Worm (Caenorhabditis elegans) whole organism, L2 larva: ENCODE data around the gene C23H4.6.

Source experiments
- C34F6.9 ChIP-seq: fragments of 150-350 bp; optimal IDR thresholded peaks from 2 replicates; lab custom pipeline; 2014; ENCODE audit warnings: missing biosample characterization, missing genetic modification characterization
- F13H6.1 ChIP-seq: sonication (generic microtip); optimal IDR thresholded peaks from 2 replicates; lab custom pipeline; 2016; ENCODE audit warnings: missing genetic modification characterization, missing compliant biosample characterization
- R02D3.7 ChIP-seq: fragments of 150-350 bp; optimal IDR thresholded peaks from 2 replicates; lab custom pipeline; 2014; ENCODE audit warnings: missing biosample characterization, missing genetic modification characterization
- Y55F3AM.14 ChIP-seq: fragments of 200-800 bp; sonication (Bioruptor generic); optimal IDR thresholded peaks from 2 replicates; lab custom pipeline; 2018; ENCODE audit warnings: mild to moderate bottlenecking, missing genetic modification characterization, missing compliant biosample characterization
- ZK546.5 ChIP-seq: sonication (generic microtip); optimal IDR thresholded peaks from 2 replicates; lab custom pipeline; 2017; ENCODE audit warnings: missing biosample characterization, missing genetic modification characterization
- aly-2 ChIP-seq: fragments of 150-350 bp; optimal IDR thresholded peaks from 2 replicates; lab custom pipeline; 2014; ENCODE audit warnings: missing biosample characterization, missing genetic modification characterization
- ama-1 ChIP-seq: fragments of 150-350 bp; optimal IDR thresholded peaks from 2 replicates; lab custom pipeline; 2018; ENCODE audit warnings: inconsistent platforms
- blmp-1 ChIP-seq: sonication (generic microtip); optimal IDR thresholded peaks from 2 replicates; lab custom pipeline; 2017; ENCODE audit warnings: missing genetic modification characterization, mild to moderate bottlenecking, missing compliant biosample characterization, antibody characterized with exemption, moderate library complexity; ENCODE audit not compliant: insufficient read depth
- ceh-16 ChIP-seq: fragments of 150-350 bp; optimal IDR thresholded peaks from 2 replicates; lab custom pipeline; 2014; ENCODE audit warnings: missing biosample characterization, missing genetic modification characterization
- ceh-82 ChIP-seq: fragments of 150-350 bp; optimal IDR thresholded peaks from 2 replicates; lab custom pipeline; 2014; ENCODE audit warnings: missing biosample characterization, missing genetic modification characterization
- crh-2 ChIP-seq: sonication (generic microtip); optimal IDR thresholded peaks from 2 replicates; lab custom pipeline; 2017; ENCODE audit warnings: missing biosample characterization, missing genetic modification characterization
- dmd-4 ChIP-seq: sonication (generic microtip); optimal IDR thresholded peaks from 2 replicates; lab custom pipeline; 2017; ENCODE audit warnings: missing biosample characterization, missing genetic modification characterization
- egl-27 ChIP-seq: sonication (generic microtip); optimal IDR thresholded peaks from 3 replicates; lab custom pipeline; 2017; ENCODE audit warnings: missing biosample characterization, missing genetic modification reagents, missing genetic modification characterization
- elt-1 ChIP-seq: fragments of 150-350 bp; optimal IDR thresholded peaks from 2 replicates; lab custom pipeline; 2014; ENCODE audit warnings: missing biosample characterization, missing genetic modification characterization
- elt-3 ChIP-seq: sonication (generic microtip); optimal IDR thresholded peaks from 2 replicates; lab custom pipeline; 2017; ENCODE audit warnings: missing biosample characterization, missing genetic modification characterization
- fos-1 ChIP-seq: fragments of 150-350 bp; optimal IDR thresholded peaks from 2 replicates; lab custom pipeline; 2014; ENCODE audit warnings: missing biosample characterization, missing genetic modification characterization
- gmeb-1 ChIP-seq: fragments of 150-350 bp; optimal IDR thresholded peaks from 2 replicates; lab custom pipeline; 2014; ENCODE audit warnings: missing biosample characterization, missing genetic modification characterization
- lin-11 ChIP-seq: fragments of 150-350 bp; sonication (generic microtip); optimal IDR thresholded peaks from 2 replicates; lab custom pipeline; 2014; ENCODE audit warnings: missing biosample characterization, missing genetic modification characterization, inconsistent platforms, mixed read lengths
- lin-13 ChIP-seq: fragments of 150-350 bp; optimal IDR thresholded peaks from 2 replicates; lab custom pipeline; 2014; ENCODE audit warnings: missing biosample characterization, missing genetic modification reagents, missing genetic modification characterization
- lin-39 ChIP-seq: fragments of 150-350 bp; optimal IDR thresholded peaks from 2 replicates; lab custom pipeline; 2014; ENCODE audit warnings: missing biosample characterization, missing genetic modification reagents, missing genetic modification characterization
- lsy-2 ChIP-seq, 2 experiments: fragments of 150-350 bp in 1 of 2; sonication (generic microtip) in 1 of 2; optimal IDR thresholded peaks; 2 replicates each; lab custom pipeline; 2014 to 2017; ENCODE audit warnings: missing biosample characterization in 2 of 2, missing genetic modification characterization in 2 of 2
- mab-5 ChIP-seq: fragments of 150-350 bp; optimal IDR thresholded peaks from 2 replicates; lab custom pipeline; 2014; ENCODE audit warnings: missing biosample characterization, missing genetic modification characterization
- mdl-1 ChIP-seq, 2 experiments: fragments of 150-350 bp in 1 of 2; sonication (generic microtip) in 1 of 2; optimal IDR thresholded peaks; 2 replicates each; lab custom pipeline; 2017; ENCODE audit warnings: missing biosample characterization in 2 of 2, missing genetic modification characterization in 2 of 2
- nhr-11 ChIP-seq: fragments of 150-350 bp; optimal IDR thresholded peaks from 2 replicates; lab custom pipeline; 2014; ENCODE audit warnings: missing biosample characterization, missing genetic modification characterization
- nhr-12 ChIP-seq: fragments of 150-350 bp; optimal IDR thresholded peaks from 2 replicates; lab custom pipeline; 2014; ENCODE audit warnings: missing biosample characterization, missing genetic modification characterization
- nhr-129 ChIP-seq: fragments of 150-350 bp; optimal IDR thresholded peaks from 2 replicates; lab custom pipeline; 2014; ENCODE audit warnings: missing biosample characterization, missing genetic modification characterization
- nhr-21 ChIP-seq: fragments of 150-350 bp; optimal IDR thresholded peaks from 2 replicates; lab custom pipeline; 2014; ENCODE audit warnings: missing biosample characterization, missing genetic modification characterization
- nhr-237 ChIP-seq: fragments of 150-350 bp; optimal IDR thresholded peaks from 2 replicates; lab custom pipeline; 2014; ENCODE audit warnings: missing biosample characterization, missing genetic modification characterization
- nhr-25 ChIP-seq: fragments of 150-350 bp; sonication (generic microtip); optimal IDR thresholded peaks from 3 replicates; lab custom pipeline; 2014; ENCODE audit warnings: missing biosample characterization, missing genetic modification characterization
- nhr-6 ChIP-seq: fragments of 150-350 bp; optimal IDR thresholded peaks from 2 replicates; lab custom pipeline; 2014; ENCODE audit warnings: missing biosample characterization, missing genetic modification characterization
- nhr-77 ChIP-seq: fragments of 150-350 bp; optimal IDR thresholded peaks from 2 replicates; lab custom pipeline; 2014; ENCODE audit warnings: missing biosample characterization, missing genetic modification characterization
- peb-1 ChIP-seq: fragments of 150-350 bp; optimal IDR thresholded peaks from 2 replicates; lab custom pipeline; 2014; ENCODE audit warnings: missing biosample characterization, missing genetic modification characterization
- sem-4 ChIP-seq: fragments of 150-350 bp; optimal IDR thresholded peaks from 2 replicates; lab custom pipeline; 2014; ENCODE audit warnings: missing biosample characterization, missing genetic modification reagents, missing genetic modification characterization
- skn-1 ChIP-seq: sonication (generic microtip); optimal IDR thresholded peaks from 2 replicates; lab custom pipeline; 2017; ENCODE audit warnings: missing biosample characterization, missing genetic modification characterization
- sma-3 ChIP-seq: sonication (generic microtip); optimal IDR thresholded peaks from 2 replicates; lab custom pipeline; 2016; ENCODE audit warnings: missing genetic modification reagents, missing genetic modification characterization, missing compliant biosample characterization
- sma-9 ChIP-seq, 2 experiments: fragments of 150-350 bp in 1 of 2; sonication (generic microtip) in 1 of 2; optimal IDR thresholded peaks; 2 replicates each; lab custom pipeline; 2014 to 2016; ENCODE audit warnings: missing genetic modification characterization in 2 of 2, mild to moderate bottlenecking in 1 of 2, missing biosample characterization in 1 of 2, missing compliant biosample characterization in 1 of 2, missing genetic modification reagents in 1 of 2, moderate library complexity in 1 of 2
- unc-39 ChIP-seq: fragments of 150-350 bp; optimal IDR thresholded peaks from 2 replicates; lab custom pipeline; 2014; ENCODE audit warnings: missing biosample characterization, missing genetic modification characterization
- unc-55 ChIP-seq: fragments of 150-350 bp; sonication (generic microtip); optimal IDR thresholded peaks from 3 replicates; lab custom pipeline; 2014; ENCODE audit warnings: missing biosample characterization, missing genetic modification reagents, missing genetic modification characterization
- unc-62 ChIP-seq: fragments of 150-350 bp; optimal IDR thresholded peaks from 2 replicates; lab custom pipeline; 2014; ENCODE audit warnings: missing biosample characterization, missing genetic modification reagents, missing genetic modification characterization
- zag-1 ChIP-seq: fragments of 150-350 bp; optimal IDR thresholded peaks from 2 replicates; lab custom pipeline; 2014; ENCODE audit warnings: missing biosample characterization, missing genetic modification characterization
- ztf-1 ChIP-seq: fragments of 200-800 bp; sonication (Bioruptor generic); conservative IDR thresholded peaks from 2 replicates; pipeline ENCODE4 v1.3.6; 2022; ENCODE audit warnings: missing genetic modification characterization, missing compliant biosample characterization
- ztf-4 ChIP-seq: fragments of 150-350 bp; optimal IDR thresholded peaks from 2 replicates; lab custom pipeline; 2014; ENCODE audit warnings: missing biosample characterization, missing genetic modification characterization

The C23H4.6 gene

ce11 chrX:12205478-12206059 is 29.8 kb upstream of the C23H4.6 start:
- peak; percentile 47 for TF ChIP-seq nhr-129 (tag; lab: Kevin White, UChicago)
- no peak for TF ChIP-seq fos-1 (tag; lab: Kevin White, UChicago)
- TF ChIP-seq unc-39 (tag; lab: Kevin White, UChicago): no peak
- no peak for TF ChIP-seq mab-5 (tag; lab: Kevin White, UChicago)
- peak; percentile 39 for TF ChIP-seq sem-4 (tag; lab: Kevin White, UChicago)
- TF ChIP-seq F13H6.1 (tag; lab: Kevin White, UChicago): peak; percentile 76
- no peak for TF ChIP-seq nhr-21 (tag; lab: Kevin White, UChicago)
- TF ChIP-seq lin-11 (tag; lab: Kevin White, UChicago): no peak
- TF ChIP-seq mdl-1 (tag; optimal IDR thresholded peaks at IDR 0.05; lab: Kevin White, UChicago): peak in 1 of 2 experiments; percentile 59
- no peak for TF ChIP-seq ama-1
- TF ChIP-seq skn-1 (tag; lab: Kevin White, UChicago): no peak
- no peak for TF ChIP-seq gmeb-1 (tag; lab: Kevin White, UChicago)
- TF ChIP-seq ceh-82: no peak
- TF ChIP-seq R02D3.7 (tag; lab: Kevin White, UChicago): no peak
- no peak for TF ChIP-seq nhr-25 (tag; lab: Kevin White, UChicago)
- TF ChIP-seq crh-2 (tag; lab: Kevin White, UChicago): peak; percentile 46
- peak; percentile 53 for TF ChIP-seq nhr-6 (tag; lab: Kevin White, UChicago)
- no peak for TF ChIP-seq sma-3
- TF ChIP-seq ceh-16 (tag; lab: Kevin White, UChicago): no peak
- TF ChIP-seq Y55F3AM.14 (GFP tag; lab: Kevin White, UChicago): peak; percentile 63
- TF ChIP-seq lsy-2 (tag; optimal IDR thresholded peaks at IDR 0.05; lab: Kevin White, UChicago): peak in 1 of 2 experiments; percentile 59
- no peak for TF ChIP-seq nhr-11 (tag; lab: Kevin White, UChicago)
- TF ChIP-seq blmp-1 (tag; lab: Kevin White, UChicago): no peak
- no peak for TF ChIP-seq elt-3 (tag; lab: Kevin White, UChicago)
- TF ChIP-seq elt-1 (tag; lab: Kevin White, UChicago): no peak
- peak; percentile 56 for TF ChIP-seq unc-55 (GFP tag; lab: Kevin White, UChicago)
- TF ChIP-seq dmd-4 (tag; lab: Kevin White, UChicago): no peak
- peak; percentile 18 for TF ChIP-seq zag-1 (tag; lab: Kevin White, UChicago)
- TF ChIP-seq ZK546.5 (tag; lab: Kevin White, UChicago): no peak
- peak; percentile 42 for TF ChIP-seq egl-27
- peak; percentile 60 for TF ChIP-seq C34F6.9 (tag; lab: Kevin White, UChicago)
- peak; percentile 10 for TF ChIP-seq ztf-4 (tag; lab: Kevin White, UChicago)
- TF ChIP-seq nhr-77 (tag; lab: Kevin White, UChicago): no peak
- no peak for TF ChIP-seq aly-2 (tag; lab: Kevin White, UChicago)
- no peak for TF ChIP-seq ztf-1 (GFP tag; lab: Robert Waterston, UW)
- no peak for TF ChIP-seq peb-1 (tag; lab: Kevin White, UChicago)
- no peak for TF ChIP-seq nhr-237
- no peak for TF ChIP-seq lin-39
- TF ChIP-seq unc-62 (GFP tag; lab: Kevin White, UChicago): no peak
- peak; percentile 25 for TF ChIP-seq sma-9 (GFP tag; optimal IDR thresholded peaks at IDR 0.05; lab: Kevin White, UChicago)
- no peak for TF ChIP-seq sma-9 (tag; optimal IDR thresholded peaks at IDR 0.05; lab: Kevin White, UChicago)
- TF ChIP-seq nhr-12 (tag; lab: Kevin White, UChicago): no peak
- TF ChIP-seq lin-13: peak; percentile 44

ce11 chrX:12207078-12207477 is 28.3 kb upstream of the C23H4.6 start:
- no peak for TF ChIP-seq ama-1
- no peak for TF ChIP-seq ceh-16 (tag; lab: Kevin White, UChicago)
- no peak for TF ChIP-seq elt-3 (tag; lab: Kevin White, UChicago)
- no peak for TF ChIP-seq nhr-25 (tag; lab: Kevin White, UChicago)
- TF ChIP-seq unc-55 (GFP tag; lab: Kevin White, UChicago): no peak
- no peak for TF ChIP-seq lsy-2 (tag; optimal IDR thresholded peaks at IDR 0.05; lab: Kevin White, UChicago)
- TF ChIP-seq, all 48 proteins: peak for 0
